Worm (Caenorhabditis elegans) whole organism, L3 larva: ENCODE data around the gene C07G1.7.

Experiments
- ama-1 ChIP-seq: fragments of 150-350 bp; optimal IDR thresholded peaks from 2 replicates; lab custom pipeline; 2018
- elt-3 ChIP-seq, 3 experiments: fragments of 150-350 bp in 1 of 3; sonication (generic microtip) in 2 of 3; optimal IDR thresholded peaks; 2 replicates in 2 of 3; 4 replicates in 1 of 3; lab custom pipeline; 2014 to 2017; ENCODE audit warnings: missing biosample characterization in 3 of 3, missing genetic modification characterization in 3 of 3
- fkh-10 ChIP-seq: sonication (generic microtip); optimal IDR thresholded peaks from 2 replicates; lab custom pipeline; 2017; ENCODE audit warnings: missing biosample characterization, missing genetic modification reagents, missing genetic modification characterization
- fos-1 ChIP-seq: fragments of 150-350 bp; optimal IDR thresholded peaks from 2 replicates; lab custom pipeline; 2014; ENCODE audit warnings: missing biosample characterization, missing genetic modification characterization
- mml-1 ChIP-seq: fragments of 150-350 bp; sonication (generic microtip); optimal IDR thresholded peaks from 3 replicates; lab custom pipeline; 2014; ENCODE audit warnings: missing biosample characterization, missing genetic modification characterization
- nhr-25 ChIP-seq: sonication (generic microtip); optimal IDR thresholded peaks from 2 replicates; lab custom pipeline; 2017; ENCODE audit warnings: missing biosample characterization, missing genetic modification characterization
- nhr-76 ChIP-seq: fragments of 150-350 bp; sonication (generic microtip); optimal IDR thresholded peaks from 5 replicates; lab custom pipeline; 2014; ENCODE audit warnings: missing biosample characterization, missing genetic modification characterization
- nhr-77 ChIP-seq: fragments of 150-350 bp; optimal IDR thresholded peaks from 2 replicates; lab custom pipeline; 2014; ENCODE audit warnings: missing biosample characterization, missing genetic modification characterization
- pha-4 ChIP-seq: fragments of 150-350 bp; optimal IDR thresholded peaks from 2 replicates; lab custom pipeline; 2014; ENCODE audit warnings: missing biosample characterization, missing genetic modification reagents, missing genetic modification characterization
- skn-1 ChIP-seq: fragments of 150-350 bp; optimal IDR thresholded peaks from 2 replicates; lab custom pipeline; 2014; ENCODE audit warnings: missing biosample characterization, missing genetic modification characterization

DNA sequence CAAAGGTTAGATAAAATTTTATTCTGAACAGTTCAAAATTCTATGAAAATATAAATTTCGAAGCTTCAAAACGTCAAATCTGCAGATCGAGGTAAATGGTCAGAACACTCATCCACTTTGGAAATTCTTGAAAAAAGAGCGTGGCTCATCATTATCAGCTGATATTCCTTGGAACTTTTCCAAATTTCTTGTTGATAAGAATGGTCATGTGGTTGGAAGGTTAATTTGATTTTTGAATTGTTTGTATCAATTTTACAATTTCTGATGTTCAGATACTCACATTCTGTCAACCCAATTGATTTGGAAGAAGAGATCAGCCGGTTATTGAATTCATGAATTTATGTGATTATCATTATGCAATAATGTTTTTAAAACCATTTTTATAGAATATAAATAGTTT is 11.4 kb upstream of the C07G1.7 start:
- TF ChIP-seq ama-1 (no peak), elt-3 (tag; optimal IDR thresholded peaks at IDR 0.05; lab: Kevin White, UChicago) (no peak), fkh-10 (GFP tag; lab: Kevin White, UChicago) (no peak), fos-1 (tag; lab: Kevin White, UChicago) (no peak), nhr-76 (tag; lab: Kevin White, UChicago) (no peak), skn-1 (tag; lab: Kevin White, UChicago) (no peak), pha-4 (tag; lab: Kevin White, UChicago) (peak; percentile 25), nhr-77 (tag; lab: Kevin White, UChicago) (no peak), mml-1 (tag; lab: Kevin White, UChicago) (no peak), nhr-25 (tag; lab: Kevin White, UChicago) (no peak)
